Fruit fly (Drosophila melanogaster) S2 (cell line): ENCODE results near the gene CG3355.

ENCODE experiments used
- CG8478 ChIP-seq: fragments of >200 bp; optimal IDR thresholded peaks from 2 replicates; lab custom pipeline; 2018
- CTCF ChIP-seq, 2 experiments: fragments of >200 bp; optimal IDR thresholded peaks; 2 replicates each; lab custom pipeline; 2018

dm6 chr2L:4640996-4641395, 10.2 kb upstream of the CG3355 start, which contains the start of gene BG642163:
- TF ChIP-seq CG8478 (lab: Kevin White, UChicago) (no peak), CTCF (optimal IDR thresholded peaks at IDR 0.05; lab: Kevin White, UChicago) (no peak)
